Fruit fly (Drosophila melanogaster): ENCODE measurements around the gene CG34462.

Gene CG34462

DNA sequence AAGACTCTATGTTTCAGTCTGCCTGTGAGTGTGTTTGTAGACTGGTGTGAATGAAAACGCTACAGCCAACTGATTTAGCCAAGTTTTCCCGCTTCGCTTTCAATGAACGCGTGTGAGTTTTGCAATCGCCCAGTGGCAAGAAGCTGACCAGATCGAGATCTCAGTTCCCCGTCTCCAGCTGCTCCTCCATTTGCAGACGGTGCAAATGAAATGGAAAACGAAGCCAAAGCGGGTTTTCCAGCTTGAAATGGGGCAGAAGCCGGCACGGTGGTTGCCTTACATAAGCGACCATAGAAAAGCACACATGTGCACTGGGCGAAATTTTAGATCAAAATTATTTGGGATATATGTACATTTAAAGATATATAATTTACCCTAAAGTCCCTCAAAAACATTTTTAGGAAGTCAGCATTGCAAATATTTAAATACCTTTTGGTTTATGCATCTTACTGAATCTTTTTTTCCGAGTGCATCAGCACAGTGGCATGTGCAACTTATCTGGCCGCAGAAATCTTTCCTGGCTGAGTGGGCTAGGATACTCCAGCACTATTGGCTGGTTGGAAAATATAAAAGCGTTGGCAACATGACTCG lies 9.4 kb upstream of the CG34462 start, which contains the start of gene CG43059:
CG43059 (minus strand) TSS at position 51 of the 591 bp plus-strand sequence.
- no peak for TF ChIP-seq bab1 (GFP tag; optimal IDR thresholded peaks at IDR 0.05)
- no peak for TF ChIP-seq tj (GFP tag; optimal IDR thresholded peaks at IDR 0.05)
- TF ChIP-seq pad (GFP tag; optimal IDR thresholded peaks at IDR 0.05): no peak
- TF ChIP-seq CG7101 (tag; optimal IDR thresholded peaks at IDR 0.05): no peak
- TF ChIP-seq toe (GFP tag; optimal IDR thresholded peaks at IDR 0.05): no peak
- TF ChIP-seq Crg-1 (GFP tag; optimal IDR thresholded peaks at IDR 0.05): no peak
- TF ChIP-seq Mnt (GFP tag; optimal IDR thresholded peaks at IDR 0.05): no peak
- TF ChIP-seq CG12768 (GFP tag; optimal IDR thresholded peaks at IDR 0.05): no peak

DNA sequence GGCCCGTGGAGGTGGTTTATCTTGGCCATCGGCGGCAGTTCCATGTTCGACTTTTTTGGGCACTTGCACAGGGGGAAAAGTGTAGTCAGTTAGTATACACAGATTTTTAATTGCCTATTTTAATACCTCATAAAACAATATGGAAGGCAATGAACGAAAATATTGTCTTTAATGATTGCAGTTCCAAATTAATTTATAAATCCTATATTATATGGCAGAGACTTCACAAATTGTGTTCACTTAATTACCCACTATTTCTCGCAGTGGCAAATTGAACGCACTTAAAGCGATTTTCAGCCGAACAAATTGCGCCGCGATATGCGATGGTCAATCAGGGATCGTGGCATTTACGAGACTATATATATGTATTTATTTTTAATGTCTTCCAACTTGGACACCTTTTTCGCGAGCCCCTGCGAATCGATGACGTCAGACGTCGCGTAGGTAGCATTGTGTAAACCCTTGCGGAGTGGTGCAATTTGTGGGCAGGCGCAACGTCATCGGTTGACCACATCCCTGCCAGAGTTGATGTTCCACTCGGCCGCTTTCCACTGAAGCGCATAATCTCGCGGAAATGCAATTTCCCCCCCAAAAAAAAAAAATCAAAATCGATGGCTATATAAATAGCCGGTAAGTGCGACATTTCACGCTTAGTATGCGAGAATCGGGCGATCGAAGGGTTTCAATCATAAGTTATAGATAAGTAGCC lies 8.1 kb upstream of the CG34462 start, which contains the start of gene CG13670:
CG13670 (plus strand) TSS at position 659 of the 709 bp plus-strand sequence.
- TF ChIP-seq toe (GFP tag; optimal IDR thresholded peaks at IDR 0.05) (no peak), CG7101 (tag; optimal IDR thresholded peaks at IDR 0.05) (no peak), CG7045 (GFP tag; optimal IDR thresholded peaks at IDR 0.05) (no peak), Clk (GFP tag; optimal IDR thresholded peaks at IDR 0.05) (no peak), kay (GFP tag; ENCODE audit: borderline replicate concordance) (no peak), cnc (optimal IDR thresholded peaks at IDR 0.05) (no peak), Hr96 (GFP tag; optimal IDR thresholded peaks at IDR 0.05) (no peak), tj (GFP tag; optimal IDR thresholded peaks at IDR 0.05) (no peak), cic (GFP tag; optimal IDR thresholded peaks at IDR 0.05) (no peak), bab1 (GFP tag; optimal IDR thresholded peaks at IDR 0.05) (no peak)

DNA sequence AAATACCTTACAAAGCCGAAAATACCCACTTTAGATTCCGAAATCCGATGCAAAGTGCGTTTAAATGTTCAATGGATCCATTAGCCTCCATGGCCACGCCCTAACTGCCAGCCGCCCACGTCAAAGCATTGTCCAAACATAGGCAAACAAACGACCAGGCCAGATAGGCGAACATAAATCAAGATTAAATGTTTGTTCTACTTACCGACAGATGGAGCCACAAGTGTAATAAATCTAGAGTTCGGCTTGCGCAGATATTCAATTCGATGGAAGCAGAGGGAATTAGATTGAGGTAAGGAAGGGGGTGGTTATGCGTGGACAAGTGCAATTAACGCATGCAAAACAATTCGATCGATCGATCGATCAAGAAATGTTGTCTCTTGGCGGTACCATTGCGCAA lies 4.6 kb upstream of the CG34462 start:
- TF ChIP-seq cnc (optimal IDR thresholded peaks at IDR 0.05) (no peak), cic (GFP tag; optimal IDR thresholded peaks at IDR 0.05) (no peak), ovo (GFP tag; optimal IDR thresholded peaks at IDR 0.05) (no peak), CG1620 (GFP tag; optimal IDR thresholded peaks at IDR 0.05) (no peak), CG7101 (tag; optimal IDR thresholded peaks at IDR 0.05) (no peak), Mnt (GFP tag; optimal IDR thresholded peaks at IDR 0.05) (no peak), tj (GFP tag; optimal IDR thresholded peaks at IDR 0.05) (no peak), pad (GFP tag; optimal IDR thresholded peaks at IDR 0.05) (no peak), Clk (GFP tag; optimal IDR thresholded peaks at IDR 0.05) (no peak), bab1 (GFP tag; optimal IDR thresholded peaks at IDR 0.05) (no peak), CG14711 (tag; optimal IDR thresholded peaks at IDR 0.05) (no peak), Crg-1 (GFP tag; optimal IDR thresholded peaks at IDR 0.05) (no peak), CG12768 (GFP tag; optimal IDR thresholded peaks at IDR 0.05) (no peak), CG7045 (GFP tag; optimal IDR thresholded peaks at IDR 0.05) (no peak), kay (GFP tag; ENCODE audit: borderline replicate concordance) (no peak)

DNA sequence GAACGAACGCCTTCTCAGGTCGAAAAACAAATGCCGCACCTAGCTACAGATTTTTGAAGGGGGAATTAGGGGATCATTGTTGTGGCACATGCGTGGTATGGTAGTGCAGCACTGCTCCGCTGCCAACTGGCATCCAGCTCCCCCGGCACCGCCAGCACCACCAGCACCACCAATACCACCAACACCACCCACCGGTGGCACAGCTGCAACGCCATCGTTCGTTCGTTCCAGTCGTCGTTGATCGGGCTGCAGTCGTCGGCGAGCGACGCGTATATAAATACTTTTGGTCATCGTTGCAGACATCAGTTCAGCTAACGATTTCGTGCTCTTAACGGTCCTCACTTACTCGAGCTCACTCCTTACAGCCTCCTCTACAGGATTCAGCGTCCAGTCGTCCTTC lies 2.8 kb upstream of the CG34462 start, which contains the start of gene CG34461:
CG34461 (plus strand) TSS at position 301 of the 400 bp plus-strand sequence.
- TF ChIP-seq Hr96 (GFP tag; optimal IDR thresholded peaks at IDR 0.05): no peak

DNA sequence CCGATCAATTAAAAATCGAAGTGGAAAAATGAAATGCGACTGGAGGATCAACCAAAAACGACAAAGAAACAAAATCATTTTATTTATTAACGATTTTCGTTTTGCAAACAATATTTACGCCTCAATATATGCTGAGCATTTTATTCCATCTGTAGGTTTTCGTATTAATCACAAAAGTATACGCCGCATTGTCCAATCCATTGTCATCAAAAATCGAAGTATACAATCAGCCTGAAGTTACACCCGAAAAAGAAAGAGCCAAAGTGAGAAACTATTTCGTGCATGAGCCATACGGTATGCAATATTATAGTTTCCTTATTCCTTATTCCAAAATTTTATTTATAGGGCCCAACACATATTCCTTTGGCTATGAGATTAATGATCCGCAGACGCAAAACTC lies 622 bp downstream of the CG34462 start:
- TF ChIP-seq cic (GFP tag; optimal IDR thresholded peaks at IDR 0.05) (no peak), kay (GFP tag; ENCODE audit: borderline replicate concordance) (no peak)

DNA sequence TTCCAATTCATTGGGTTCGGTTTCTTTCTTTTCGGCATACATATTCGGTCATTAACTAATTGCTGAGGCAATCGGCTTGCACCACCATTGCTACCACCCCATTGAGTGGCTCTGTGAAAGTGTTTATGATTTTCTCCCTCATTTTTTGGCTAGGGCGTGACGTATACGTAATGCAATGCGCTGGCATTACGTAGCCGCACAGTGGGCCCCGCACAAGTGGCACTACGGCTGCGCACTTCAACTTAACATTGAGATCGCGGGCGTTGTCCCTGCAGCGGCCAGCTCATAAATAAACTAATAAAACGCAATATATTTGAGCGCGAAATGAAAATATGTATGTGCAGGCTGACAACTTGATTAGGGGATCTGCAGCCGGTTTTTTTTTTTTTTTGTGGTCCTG lies 3.0 kb downstream of the CG34462 start:
- no peak for TF ChIP-seq cnc (optimal IDR thresholded peaks at IDR 0.05)
- no peak for TF ChIP-seq pad (GFP tag; optimal IDR thresholded peaks at IDR 0.05)
- no peak for TF ChIP-seq tj (GFP tag; optimal IDR thresholded peaks at IDR 0.05)

DNA sequence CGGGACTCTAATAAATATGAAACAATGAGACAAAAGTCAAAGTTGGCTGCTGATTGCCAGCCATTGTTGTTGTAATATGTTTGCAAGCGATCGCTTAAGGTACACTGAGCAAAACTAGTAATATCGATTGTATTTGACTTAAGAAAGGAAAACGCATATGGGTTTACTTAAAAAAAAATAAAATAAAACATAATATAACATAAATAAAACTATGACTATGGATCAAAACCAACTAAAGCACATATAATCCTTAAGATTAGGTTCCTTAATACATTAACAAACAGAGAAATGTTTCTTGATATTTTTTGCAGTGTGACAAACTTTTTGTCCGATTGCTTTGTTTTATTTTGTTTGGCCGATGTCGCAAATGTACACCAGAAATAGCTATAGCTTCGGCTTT lies 5.2 kb downstream of the CG34462 start:
- no peak for TF ChIP-seq cic (GFP tag; optimal IDR thresholded peaks at IDR 0.05)
- no peak for TF ChIP-seq CG7101 (tag; optimal IDR thresholded peaks at IDR 0.05)
- no peak for TF ChIP-seq Crg-1 (GFP tag; optimal IDR thresholded peaks at IDR 0.05)
- TF ChIP-seq CG12768 (GFP tag; optimal IDR thresholded peaks at IDR 0.05): no peak

DNA sequence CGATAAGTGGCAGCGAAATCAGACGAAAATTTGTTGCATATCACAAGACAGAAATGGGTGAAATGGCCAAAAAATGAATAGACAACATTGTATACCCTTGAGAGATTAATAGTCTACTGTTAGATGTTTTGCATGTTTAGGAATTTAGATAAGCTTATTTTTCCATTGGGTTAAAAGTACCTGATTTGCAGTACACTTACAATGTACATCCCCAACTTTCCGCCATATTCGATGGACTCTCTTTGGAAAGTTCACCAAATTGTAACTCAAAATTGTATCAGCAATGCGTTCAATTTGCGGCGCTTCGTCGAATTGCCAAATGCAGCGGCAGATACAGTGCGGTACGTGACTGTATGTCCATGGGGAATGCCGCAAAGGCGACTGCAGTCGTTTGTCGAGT lies 6.0 kb downstream of the CG34462 start:
- TF ChIP-seq tj (GFP tag; optimal IDR thresholded peaks at IDR 0.05): no peak

DNA sequence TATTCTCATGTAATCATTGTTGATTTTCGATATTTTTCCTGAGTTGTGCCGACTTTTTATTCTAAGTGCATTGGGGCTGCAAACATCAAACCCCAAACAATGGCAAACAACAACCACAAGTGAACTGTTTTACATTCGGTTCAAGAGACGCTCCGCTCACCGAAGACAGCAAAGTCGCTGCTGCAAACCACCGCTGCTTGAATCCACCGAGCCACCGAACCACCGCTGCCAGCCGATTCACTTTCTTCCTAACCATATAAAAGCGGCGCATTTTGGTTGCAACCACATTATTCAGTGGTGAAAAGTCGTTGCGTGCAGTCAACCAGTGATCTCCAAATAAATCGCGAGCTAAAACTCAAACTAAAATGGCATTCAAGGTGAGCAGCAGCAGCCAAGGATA lies 8.0 kb downstream of the CG34462 start, which contains the start of gene Cpr66Cb:
Cpr66Cb (plus strand) TSS at position 301 of the 400 bp plus-strand sequence.
- TF ChIP-seq pad (GFP tag; optimal IDR thresholded peaks at IDR 0.05) (no peak), CG5204 (GFP tag; optimal IDR thresholded peaks at IDR 0.05) (no peak), CG1620 (GFP tag; optimal IDR thresholded peaks at IDR 0.05) (no peak), Mnt (GFP tag; optimal IDR thresholded peaks at IDR 0.05) (no peak), CG7101 (tag; optimal IDR thresholded peaks at IDR 0.05) (no peak)
